Fruit fly (Drosophila melanogaster) whole organism, embryonic: ENCODE results near the gene CG42671.

ENCODE experiments used
- B-H1 ChIP-seq: fragments of 200-800 bp; sonication (Bioruptor generic); IDR thresholded peaks from 3 replicates; pipeline ENCODE4 v1.3.6; 2022; ENCODE audit warnings: missing biosample characterization, missing genetic modification characterization
- B-H2 ChIP-seq: fragments of 200-800 bp; sonication (Bioruptor generic); optimal IDR thresholded peaks from 2 replicates; lab custom pipeline; 2018; ENCODE audit warnings: missing biosample characterization, mild to moderate bottlenecking, missing genetic modification characterization
- C15 ChIP-seq: fragments of 200-800 bp; sonication (Bioruptor generic); IDR thresholded peaks from 3 replicates; pipeline ENCODE4 v1.3.6; 2022; ENCODE audit warnings: missing biosample characterization, missing genetic modification characterization
- CG10462 ChIP-seq: fragments of 200-800 bp; sonication (Bioruptor generic); optimal IDR thresholded peaks from 2 replicates; lab custom pipeline; 2016; ENCODE audit warnings: missing biosample characterization, missing genetic modification characterization
- CG11456 ChIP-seq: fragments of 200-800 bp; sonication (Bioruptor generic); IDR thresholded peaks from 3 replicates; pipeline ENCODE4 v1.3.6; 2022; ENCODE audit warnings: missing biosample characterization, missing genetic modification characterization
- CG12104 ChIP-seq: fragments of 200-800 bp; sonication (Bioruptor generic); optimal IDR thresholded peaks from 3 replicates; lab custom pipeline; 2016; ENCODE audit warnings: missing biosample characterization, missing genetic modification characterization
- CG13424 ChIP-seq: fragments of 200-800 bp; sonication (Bioruptor generic); optimal IDR thresholded peaks from 2 replicates; lab custom pipeline; 2019; ENCODE audit warnings: missing biosample characterization, mild to moderate bottlenecking, missing genetic modification characterization, moderate library complexity
- CG15269 ChIP-seq: fragments of 200-800 bp; sonication (Bioruptor generic); optimal IDR thresholded peaks from 2 replicates; lab custom pipeline; 2018; ENCODE audit warnings: missing biosample characterization, mild to moderate bottlenecking, missing genetic modification characterization, moderate library complexity
- CG2116 ChIP-seq: fragments of 200-800 bp; sonication (Bioruptor generic); optimal IDR thresholded peaks from 3 replicates; lab custom pipeline; 2018; ENCODE audit warnings: missing biosample characterization, mild to moderate bottlenecking, missing genetic modification characterization
- CG30431 ChIP-seq: fragments of 200-800 bp; sonication (Bioruptor generic); optimal IDR thresholded peaks from 2 replicates; lab custom pipeline; 2017; ENCODE audit warnings: missing biosample characterization, missing genetic modification characterization
- CG3065 ChIP-seq: fragments of 200-800 bp; sonication (Bioruptor generic); optimal IDR thresholded peaks from 2 replicates; lab custom pipeline; 2016; ENCODE audit warnings: missing biosample characterization, missing genetic modification characterization
- CG31388 ChIP-seq: fragments of 200-800 bp; sonication (Bioruptor generic); optimal IDR thresholded peaks from 2 replicates; lab custom pipeline; 2016; ENCODE audit warnings: missing biosample characterization, missing genetic modification characterization
- CG34422 ChIP-seq: fragments of 200-800 bp; sonication (Bioruptor generic); IDR thresholded peaks from 3 replicates; pipeline ENCODE4 v1.3.6; 2022; ENCODE audit warnings: missing biosample characterization, missing genetic modification characterization
- CG4360 ChIP-seq: fragments of 200-800 bp; sonication (Bioruptor generic); IDR thresholded peaks from 2 replicates; pipeline ENCODE4 v1.3.6; 2022; ENCODE audit warnings: missing biosample characterization, missing genetic modification characterization
- CG4820 ChIP-seq: fragments of 200-800 bp; sonication (Bioruptor generic); optimal IDR thresholded peaks from 3 replicates; lab custom pipeline; 2016; ENCODE audit warnings: missing biosample characterization, missing genetic modification characterization
- CG6654 ChIP-seq: fragments of 200-800 bp; sonication (Bioruptor generic); optimal IDR thresholded peaks from 2 replicates; lab custom pipeline; 2017; ENCODE audit warnings: missing biosample characterization, mild to moderate bottlenecking, missing genetic modification characterization
- CG8290 ChIP-seq, 3 experiments: fragments of 200-800 bp; sonication (Bioruptor generic); optimal IDR thresholded peaks; 2 replicates each; lab custom pipeline; 2016 to 2019; ENCODE audit warnings: missing biosample characterization in 3 of 3, missing genetic modification characterization in 3 of 3, mild to moderate bottlenecking in 2 of 3, moderate library complexity in 1 of 3
- Dad ChIP-seq: fragments of 200-800 bp; sonication (Bioruptor generic); optimal IDR thresholded peaks from 3 replicates; lab custom pipeline; 2016; ENCODE audit warnings: missing biosample characterization, missing genetic modification characterization
- Doc3 ChIP-seq: fragments of 200-800 bp; sonication (Bioruptor generic); IDR thresholded peaks from 3 replicates; pipeline ENCODE4 v1.3.6; 2022; ENCODE audit warnings: missing biosample characterization, missing genetic modification characterization; ENCODE audit not compliant: partially characterized antibody
- Ets65A ChIP-seq: fragments of 200-800 bp; sonication (Bioruptor generic); peaks from one replicate; lab custom pipeline; 2016; ENCODE audit warnings: missing biosample characterization, missing genetic modification characterization
- Ets97D ChIP-seq: fragments of 200-800 bp; sonication (Bioruptor generic); optimal IDR thresholded peaks from 3 replicates; lab custom pipeline; 2016; ENCODE audit warnings: missing biosample characterization, missing genetic modification characterization
- H15 ChIP-seq: fragments of 200-800 bp; sonication (Bioruptor generic); IDR thresholded peaks from 3 replicates; pipeline ENCODE4 v1.3.6; 2022; ENCODE audit warnings: missing biosample characterization, missing genetic modification characterization
- HLH54F ChIP-seq: fragments of 200-800 bp; sonication (Bioruptor generic); optimal IDR thresholded peaks from 3 replicates; lab custom pipeline; 2016; ENCODE audit warnings: missing biosample characterization, missing genetic modification characterization
- Hsf ChIP-seq: fragments of 200-800 bp; sonication (Bioruptor generic); optimal IDR thresholded peaks from 3 replicates; lab custom pipeline; 2016; ENCODE audit warnings: missing biosample characterization, missing genetic modification characterization
- Mrtf ChIP-seq: fragments of 200-800 bp; sonication (Bioruptor generic); IDR thresholded peaks from 3 replicates; pipeline ENCODE4 v1.3.6; 2022; ENCODE audit warnings: missing biosample characterization, missing genetic modification characterization
- Ravus ChIP-seq: fragments of 200-800 bp; sonication (Bioruptor generic); IDR thresholded peaks from 2 replicates; pipeline ENCODE4 v1.3.6; 2022; ENCODE audit warnings: missing biosample characterization, missing genetic modification characterization
- Rx ChIP-seq: fragments of 200-800 bp; sonication (Bioruptor generic); IDR thresholded peaks from 2 replicates; pipeline ENCODE4 v1.3.6; 2022; ENCODE audit warnings: missing biosample characterization, missing genetic modification characterization
- Sry-δ ChIP-seq: fragments of 200-800 bp; sonication (Bioruptor generic); optimal IDR thresholded peaks from 2 replicates; lab custom pipeline; 2016; ENCODE audit warnings: missing biosample characterization, missing genetic modification characterization
- Tbp ChIP-seq: fragments of >200 bp; optimal IDR thresholded peaks from 2 replicates; lab custom pipeline; 2018; ENCODE audit warnings: missing biosample characterization, missing genetic modification characterization
- az2 ChIP-seq: fragments of 200-800 bp; sonication (Bioruptor generic); optimal IDR thresholded peaks from 3 replicates; lab custom pipeline; 2016; ENCODE audit warnings: missing biosample characterization, missing genetic modification characterization
- cas ChIP-seq: fragments of 200-800 bp; sonication (Bioruptor generic); IDR thresholded peaks from 2 replicates; pipeline ENCODE4 v1.3.6; 2022; ENCODE audit warnings: missing biosample characterization, missing genetic modification characterization
- ci ChIP-seq: fragments of 200-800 bp; sonication (Bioruptor generic); IDR thresholded peaks from 3 replicates; pipeline ENCODE4 v1.3.6; 2022; ENCODE audit warnings: missing biosample characterization, missing genetic modification characterization
- dan ChIP-seq: fragments of 200-800 bp; sonication (Bioruptor generic); IDR thresholded peaks from 2 replicates; pipeline ENCODE4 v1.3.6; 2022; ENCODE audit warnings: missing biosample characterization, missing genetic modification characterization
- fd64A ChIP-seq: fragments of 200-800 bp; sonication (Bioruptor generic); optimal IDR thresholded peaks from 3 replicates; lab custom pipeline; 2018; ENCODE audit warnings: missing biosample characterization, mild to moderate bottlenecking, missing genetic modification characterization
- hkb ChIP-seq, 2 experiments: fragments of 200-800 bp in 1 of 2; fragments of >200 bp in 1 of 2; sonication (Bioruptor generic) in 1 of 2; IDR thresholded peaks in 1 of 2; optimal IDR thresholded peaks in 1 of 2; 2 replicates each; pipeline versions ENCODE4 v1.3.6 to Lab custom; 2017 to 2022; ENCODE audit warnings: missing biosample characterization in 1 of 2, missing genetic modification characterization in 1 of 2
- ken ChIP-seq: fragments of 200-800 bp; sonication (Bioruptor generic); IDR thresholded peaks from 3 replicates; pipeline ENCODE4 v1.3.6; 2022; ENCODE audit warnings: missing biosample characterization, missing genetic modification characterization
- knrl ChIP-seq: fragments of 200-800 bp; sonication (Bioruptor generic); IDR thresholded peaks from 3 replicates; pipeline ENCODE4 v1.3.6; 2022; ENCODE audit warnings: missing biosample characterization, missing genetic modification characterization; ENCODE audit not compliant: partially characterized antibody
- lbe ChIP-seq: fragments of 200-800 bp; sonication (Bioruptor generic); optimal IDR thresholded peaks from 2 replicates; lab custom pipeline; 2016; ENCODE audit warnings: missing biosample characterization, mild to moderate bottlenecking, missing genetic modification characterization
- lilli ChIP-seq: fragments of 200-800 bp; sonication (Bioruptor generic); optimal IDR thresholded peaks from 3 replicates; lab custom pipeline; 2016; ENCODE audit warnings: missing biosample characterization, missing genetic modification characterization
- mam ChIP-seq: fragments of 200-800 bp; sonication (Bioruptor generic); optimal IDR thresholded peaks from 3 replicates; lab custom pipeline; 2016; ENCODE audit warnings: missing biosample characterization, missing genetic modification characterization
- nmo ChIP-seq: fragments of 200-800 bp; sonication (Bioruptor generic); optimal IDR thresholded peaks from 2 replicates; lab custom pipeline; 2018; ENCODE audit warnings: missing biosample characterization, mild to moderate bottlenecking, missing genetic modification characterization, moderate library complexity
- p53 ChIP-seq: fragments of 200-800 bp; sonication (Bioruptor generic); optimal IDR thresholded peaks from 2 replicates; lab custom pipeline; 2016; ENCODE audit warnings: missing biosample characterization, missing genetic modification characterization
- repo ChIP-seq: fragments of 200-800 bp; sonication (Bioruptor generic); optimal IDR thresholded peaks from 2 replicates; lab custom pipeline; 2016; ENCODE audit warnings: missing biosample characterization, missing genetic modification characterization
- rib ChIP-seq: fragments of 200-800 bp; sonication (Bioruptor generic); IDR thresholded peaks from 2 replicates; pipeline ENCODE4 v1.3.6; 2022; ENCODE audit warnings: missing biosample characterization, missing genetic modification characterization
- row ChIP-seq: fragments of 200-800 bp; sonication (Bioruptor generic); IDR thresholded peaks from 3 replicates; pipeline ENCODE4 v1.3.6; 2022; ENCODE audit warnings: missing biosample characterization, missing genetic modification characterization
- slbo ChIP-seq: fragments of 200-800 bp; sonication (Bioruptor generic); IDR thresholded peaks from 2 replicates; pipeline ENCODE4 v1.3.6; 2022; ENCODE audit warnings: missing biosample characterization, missing genetic modification characterization
- slou ChIP-seq: fragments of 200-800 bp; sonication (Bioruptor generic); optimal IDR thresholded peaks from 3 replicates; lab custom pipeline; 2016; ENCODE audit warnings: missing biosample characterization, missing genetic modification characterization
- tio ChIP-seq: fragments of 200-800 bp; sonication (Bioruptor generic); optimal IDR thresholded peaks from 2 replicates; lab custom pipeline; 2017; ENCODE audit warnings: missing biosample characterization, missing genetic modification characterization, inconsistent platforms
- unc-4 ChIP-seq: fragments of 200-800 bp; sonication (Bioruptor generic); IDR thresholded peaks from 2 replicates; pipeline ENCODE4 v1.3.6; 2022; ENCODE audit warnings: missing biosample characterization, missing genetic modification characterization; ENCODE audit not compliant: partially characterized antibody
- vvl ChIP-seq: fragments of 200-800 bp; sonication (Bioruptor generic); IDR thresholded peaks from 2 replicates; pipeline ENCODE4 v1.3.6; 2022; ENCODE audit warnings: missing biosample characterization, missing genetic modification characterization

The CG42671 gene

DNA sequence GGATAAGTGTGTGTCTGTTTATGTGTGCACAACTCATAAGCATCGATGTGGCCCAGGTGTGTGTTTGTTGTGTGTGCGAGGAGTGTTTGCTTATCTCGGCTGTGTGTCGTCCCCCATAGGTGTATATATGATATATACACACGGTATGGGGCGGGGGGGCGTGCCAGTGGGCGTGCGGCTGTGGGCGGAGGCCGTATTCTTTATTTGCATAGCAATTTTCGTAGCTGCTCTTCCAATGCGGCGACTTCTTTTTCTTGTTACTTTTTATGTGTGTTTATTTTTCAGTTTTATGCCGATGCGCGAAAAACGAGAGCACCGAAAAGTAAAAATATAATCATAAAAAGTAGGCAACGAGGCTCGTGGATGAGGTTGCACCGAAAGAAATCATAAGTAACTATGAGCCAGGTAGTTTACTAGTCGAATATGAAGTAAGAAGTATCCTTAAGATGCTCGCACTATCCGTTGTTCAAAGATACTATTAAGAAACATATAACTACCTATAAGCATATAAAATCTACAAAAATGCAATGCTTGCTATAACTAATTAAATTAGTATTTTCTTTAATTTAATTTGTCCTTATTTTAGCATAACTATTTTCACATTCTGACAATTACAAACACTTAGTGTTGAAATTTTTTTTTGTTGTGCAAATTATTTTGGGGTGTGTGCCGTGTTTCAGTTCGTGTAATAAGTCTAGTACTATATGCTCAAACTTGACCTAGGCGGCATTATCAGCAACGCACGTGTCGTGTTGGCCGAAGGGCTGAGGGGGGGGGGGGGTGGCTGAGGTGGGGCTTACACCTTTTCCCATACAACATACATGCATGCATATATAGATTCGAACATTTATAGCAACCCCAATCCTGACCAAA, 64.4 kb downstream of the CG42671 start (continued):
- no peak for TF ChIP-seq Ets65A (GFP tag; lab: Kevin White, UChicago)
- no peak for TF ChIP-seq CG10462 (GFP tag; lab: Kevin White, UChicago)
- TF ChIP-seq lbe (GFP tag; lab: Kevin White, UChicago) = no peak
- no peak for TF ChIP-seq CG2116
- no peak for TF ChIP-seq B-H1
- TF ChIP-seq Dad (GFP tag; lab: Kevin White, UChicago) = no peak
- TF ChIP-seq CG4360 (GFP tag; lab: Robert Waterston, UW) = peak; percentile 46
- no peak for TF ChIP-seq slou (GFP tag; lab: Kevin White, UChicago)
- TF ChIP-seq HLH54F (GFP tag; lab: Kevin White, UChicago) = no peak
- TF ChIP-seq mam = no peak
- TF ChIP-seq row = peak; percentile 70
- no peak for TF ChIP-seq CG8290 (GFP tag; optimal IDR thresholded peaks at IDR 0.05; lab: Kevin White, UChicago)
- peak in 1 of 2 experiments; percentile 37 for TF ChIP-seq CG8290 (tag; optimal IDR thresholded peaks at IDR 0.05; lab: Kevin White, UChicago)
- peak; percentile 61; the same call in 1 of the 2 replicates for TF ChIP-seq slbo (GFP tag; lab: Robert Waterston, UW)
- TF ChIP-seq dan (GFP tag; lab: Robert Waterston, UW) = no peak
- TF ChIP-seq CG13424 (tag; lab: Kevin White, UChicago) = peak; percentile 39
- TF ChIP-seq Tbp (GFP tag; lab: Kevin White, UChicago) = no peak
- TF ChIP-seq hkb (optimal IDR thresholded peaks at IDR 0.05; lab: Kevin White, UChicago) = no peak
- TF ChIP-seq hkb (GFP tag; IDR thresholded peaks at IDR 0.05; lab: Robert Waterston, UW) = peak; percentile 30; the same call in 1 of the 2 replicates
- no peak for TF ChIP-seq unc-4 (GFP tag; lab: Robert Waterston, UW)
- no peak for TF ChIP-seq Doc3 (GFP tag; lab: Robert Waterston, UW)
- no peak for TF ChIP-seq knrl (GFP tag; lab: Robert Waterston, UW)
- no peak for TF ChIP-seq CG4820
- TF ChIP-seq Hsf (GFP tag; lab: Kevin White, UChicago) = peak; percentile 27
- no peak for TF ChIP-seq CG34422 (GFP tag; lab: Robert Waterston, UW)
- no peak for TF ChIP-seq cas (GFP tag; lab: Robert Waterston, UW)
- peak; percentile 54 for TF ChIP-seq CG15269
- TF ChIP-seq lilli (GFP tag; lab: Kevin White, UChicago) = peak; percentile 1
- TF ChIP-seq ken (GFP tag; lab: Robert Waterston, UW) = no peak
- TF ChIP-seq p53 (GFP tag; lab: Kevin White, UChicago) = no peak
- no peak for TF ChIP-seq CG30431
- TF ChIP-seq B-H2 (GFP tag; lab: Kevin White, UChicago) = no peak
- no peak for TF ChIP-seq repo (GFP tag; lab: Kevin White, UChicago)
- TF ChIP-seq tio (GFP tag; lab: Kevin White, UChicago) = peak; percentile 45
- TF ChIP-seq nmo = peak; percentile 7
- no peak for TF ChIP-seq Ets97D (GFP tag; lab: Kevin White, UChicago)
- TF ChIP-seq CG31388 (GFP tag; lab: Kevin White, UChicago) = no peak
- no peak for TF ChIP-seq CG12104 (GFP tag; lab: Kevin White, UChicago)
- no peak for TF ChIP-seq Sry-δ (GFP tag; lab: Kevin White, UChicago)
- TF ChIP-seq vvl (GFP tag; lab: Robert Waterston, UW) = no peak
- no peak for TF ChIP-seq Ravus (GFP tag; lab: Robert Waterston, UW)
- peak; percentile 71; the same call in 2 of the 3 replicates for TF ChIP-seq CG11456 (GFP tag; lab: Robert Waterston, UW)
- TF ChIP-seq ci (GFP tag; lab: Robert Waterston, UW) = no peak
- no peak for TF ChIP-seq fd64A
- no peak for TF ChIP-seq CG6654 (GFP tag; lab: Kevin White, UChicago)
- no peak for TF ChIP-seq H15 (GFP tag; lab: Robert Waterston, UW)
- no peak for TF ChIP-seq Rx (GFP tag; lab: Robert Waterston, UW)
- peak; percentile 15 for TF ChIP-seq CG3065 (GFP tag; lab: Kevin White, UChicago)
- TF ChIP-seq rib (GFP tag; lab: Robert Waterston, UW) = 0 out of 2 replicates have a peak, but pooled peaks have one; percentile 41
- peak; percentile 30 for TF ChIP-seq az2
- 0 out of 3 replicates have a peak, but pooled peaks have one; percentile 14 for TF ChIP-seq Mrtf (GFP tag; lab: Robert Waterston, UW)
- peak; percentile 25; the same call in 1 of the 3 replicates for TF ChIP-seq C15 (GFP tag; lab: Robert Waterston, UW)
